Worm (Caenorhabditis elegans): ENCODE results near the gene C08F11.7.
"Not testable (repeated sequence)": the region's sequence is repeated elsewhere in the genome, so short reads cannot be mapped to it uniquely, and the experiment has no call there.

C08F11.7 gene

ce11 chrIV:13651411-13651810 is 14.3 kb downstream of the C08F11.7 start, which contains the start of gene C08F11.12:
C08F11.12 (minus strand) TSS chrIV:13651511.
- TF ChIP-seq nhr-12, nhr-11, egl-27 (tag; optimal IDR thresholded peaks at IDR 0.05): not testable (repeated sequence)

ce11 chrIV:13652023-13652422 is 14.9 kb downstream of the C08F11.7 start, which contains the start of gene Y45F10C.6:
Y45F10C.6 (plus strand) TSS chrIV:13652323.
- TF ChIP-seq C04F5.9, nhr-77, nhr-11 (tag; optimal IDR thresholded peaks at IDR 0.05): not testable (repeated sequence)

ce11 chrIV:13659449-13659848 is 22.4 kb downstream of the C08F11.7 start, which contains the start of gene Y45F10C.1:
Y45F10C.1 (minus strand) TSS chrIV:13659549.
- TF ChIP-seq blmp-1 (tag; optimal IDR thresholded peaks at IDR 0.05); sup-37 (GFP tag; optimal IDR thresholded peaks at IDR 0.05); fkh-8 (tag; optimal IDR thresholded peaks at IDR 0.05): not testable (repeated sequence)

- not testable (repeated sequence) for TF ChIP-seq tlp-1 (tag; optimal IDR thresholded peaks at IDR 0.05); zip-4 (GFP tag; optimal IDR thresholded peaks at IDR 0.05); lir-3 (tag; optimal IDR thresholded peaks at IDR 0.05; ENCODE audit: poor library complexity)
Measured at ce11 chrIV:13662570-13662969, 25.5 kb downstream of the C08F11.7 start, which contains the start of gene Y45F10C.2. Y45F10C.2 (minus strand) TSS chrIV:13662670.

- TF ChIP-seq elt-2 (tag; optimal IDR thresholded peaks at IDR 0.05) = no peak
- TF ChIP-seq rnt-1 (tag; optimal IDR thresholded peaks at IDR 0.05) = no peak
- no peak for TF ChIP-seq unc-30 (tag; optimal IDR thresholded peaks at IDR 0.05)
- TF ChIP-seq xbp-1 (tag; optimal IDR thresholded peaks at IDR 0.05) = no peak
- TF ChIP-seq nhr-237 (tag; optimal IDR thresholded peaks at IDR 0.05) = no peak
- no peak for TF ChIP-seq pag-3 (tag; optimal IDR thresholded peaks at IDR 0.05; ENCODE audit: borderline replicate concordance, insufficient read depth)
Measured at ce11 chrIV:13664090-13664489, 27.0 kb downstream of the C08F11.7 start, which contains the start of gene Y45F10C.4. Y45F10C.4 (minus strand) TSS chrIV:13664190.

- no peak for TF ChIP-seq pag-3 (tag; optimal IDR thresholded peaks at IDR 0.05; ENCODE audit: borderline replicate concordance, insufficient read depth)
Measured at ce11 chrIV:13665073-13665472, 28.0 kb downstream of the C08F11.7 start.

ce11 chrIV:13666849-13667430 is 29.9 kb downstream of the C08F11.7 start, which contains the start of gene fbxa-215:
fbxa-215 (minus strand) TSS chrIV:13666909.
- TF ChIP-seq ceh-90 (tag; optimal IDR thresholded peaks at IDR 0.05) (no peak), blmp-1 (tag; optimal IDR thresholded peaks at IDR 0.05) (no peak), ets-5 (GFP tag; IDR thresholded peaks at IDR 0.05) (no peak), snpc-4 (tag; optimal IDR thresholded peaks at IDR 0.05) (no peak), nhr-28 (tag; optimal IDR thresholded peaks at IDR 0.05) (no peak), aly-2 (tag; optimal IDR thresholded peaks at IDR 0.05) (no peak), lin-13 (GFP tag; optimal IDR thresholded peaks at IDR 0.05) (no peak), xbp-1 (tag; optimal IDR thresholded peaks at IDR 0.05) (no peak), nhr-47 (tag; optimal IDR thresholded peaks at IDR 0.05) (no peak), nhr-77 (tag; optimal IDR thresholded peaks at IDR 0.05) (no peak), lin-15B (tag; optimal IDR thresholded peaks at IDR 0.05) (no peak), egl-13 (tag; optimal IDR thresholded peaks at IDR 0.05) (no peak), sup-37 (GFP tag; optimal IDR thresholded peaks at IDR 0.05) (no peak), snu-23 (GFP tag; optimal IDR thresholded peaks at IDR 0.05) (no peak), pqm-1 (tag; optimal IDR thresholded peaks at IDR 0.05) (no peak), vab-15 (tag; optimal IDR thresholded peaks at IDR 0.05) (no peak), pax-3 (tag; optimal IDR thresholded peaks at IDR 0.05) (no peak), elt-2 (tag; optimal IDR thresholded peaks at IDR 0.05) (no peak), ztf-4 (tag; optimal IDR thresholded peaks at IDR 0.05) (no peak)
